Fruit fly (Drosophila melanogaster) whole organism, prepupa: ENCODE results near the gene CG7126.

ENCODE experiments used
- Blimp-1 ChIP-seq: fragments of 200-800 bp; sonication (Bioruptor generic); optimal IDR thresholded peaks from 3 replicates; lab custom pipeline; 2017; ENCODE audit warnings: missing biosample characterization, missing genetic modification characterization, mild to moderate bottlenecking, moderate library complexity, missing genetic modification reagents
- CG10631 ChIP-seq: fragments of 200-800 bp; sonication (Bioruptor generic); optimal IDR thresholded peaks from 2 replicates; lab custom pipeline; 2016; ENCODE audit warnings: missing biosample characterization, missing genetic modification characterization
- CG10669 ChIP-seq: fragments of 200-800 bp; sonication (Bioruptor generic); optimal IDR thresholded peaks from 3 replicates; lab custom pipeline; 2018; ENCODE audit warnings: missing biosample characterization, mild to moderate bottlenecking, missing genetic modification characterization, moderate library complexity
- CG16779 ChIP-seq: fragments of 200-800 bp; sonication (Bioruptor generic); optimal IDR thresholded peaks from 3 replicates; lab custom pipeline; 2017; ENCODE audit warnings: missing biosample characterization, mild to moderate bottlenecking, missing genetic modification characterization
- CG3032 ChIP-seq: fragments of 200-800 bp; optimal IDR thresholded peaks from 2 replicates; lab custom pipeline; 2019; ENCODE audit warnings: missing biosample characterization, mild to moderate bottlenecking, missing genetic modification characterization, moderate library complexity
- CG31627 ChIP-seq: fragments of 200-800 bp; sonication (Bioruptor generic); optimal IDR thresholded peaks from 3 replicates; lab custom pipeline; 2016; ENCODE audit warnings: missing biosample characterization, missing genetic modification characterization
- CG32006 ChIP-seq: fragments of 200-800 bp; sonication (Bioruptor generic); optimal IDR thresholded peaks from 3 replicates; lab custom pipeline; 2017; ENCODE audit warnings: missing biosample characterization, mild to moderate bottlenecking, missing genetic modification characterization
- CG3919 ChIP-seq: fragments of 200-800 bp; sonication (Bioruptor generic); optimal IDR thresholded peaks from 3 replicates; lab custom pipeline; 2016; ENCODE audit warnings: missing biosample characterization, missing genetic modification characterization
- CG6163 ChIP-seq: fragments of 200-800 bp; sonication (Bioruptor generic); IDR thresholded peaks from 3 replicates; pipeline ENCODE4 v1.3.6; 2022; ENCODE audit warnings: missing biosample characterization, missing genetic modification characterization
- CG6276 ChIP-seq: fragments of 200-800 bp; sonication (Bioruptor generic); optimal IDR thresholded peaks from 2 replicates; lab custom pipeline; 2017; ENCODE audit warnings: missing biosample characterization, mild to moderate bottlenecking, missing genetic modification characterization
- CG6792 ChIP-seq: fragments of 200-800 bp; sonication (Bioruptor generic); optimal IDR thresholded peaks from 3 replicates; lab custom pipeline; 2016; ENCODE audit warnings: missing biosample characterization, missing genetic modification characterization
- CG6854 ChIP-seq: fragments of 200-800 bp; sonication (Bioruptor generic); optimal IDR thresholded peaks from 2 replicates; lab custom pipeline; 2017; ENCODE audit warnings: missing biosample characterization, mild to moderate bottlenecking, missing genetic modification characterization
- CG7368 ChIP-seq: fragments of 200-800 bp; sonication (Bioruptor generic); optimal IDR thresholded peaks from 3 replicates; lab custom pipeline; 2016; ENCODE audit warnings: missing biosample characterization, missing genetic modification characterization
- CG8119 ChIP-seq: fragments of 200-800 bp; sonication (Bioruptor generic); IDR thresholded peaks from 3 replicates; pipeline ENCODE4 v1.3.6; 2022; ENCODE audit warnings: missing biosample characterization, missing genetic modification characterization
- CG8319 ChIP-seq: fragments of 200-800 bp; sonication (Bioruptor generic); optimal IDR thresholded peaks from 3 replicates; lab custom pipeline; 2016; ENCODE audit warnings: missing biosample characterization, missing genetic modification characterization
- CG8632 ChIP-seq: fragments of 200-800 bp; sonication (Bioruptor generic); optimal IDR thresholded peaks from 3 replicates; lab custom pipeline; 2016; ENCODE audit warnings: missing biosample characterization, missing genetic modification characterization
- CG9139 ChIP-seq: fragments of 200-800 bp; sonication (Bioruptor generic); optimal IDR thresholded peaks from 3 replicates; lab custom pipeline; 2017; ENCODE audit warnings: missing biosample characterization, mild to moderate bottlenecking, missing genetic modification characterization
- Eip75B ChIP-seq: fragments of 200-800 bp; sonication (Bioruptor generic); optimal IDR thresholded peaks from 3 replicates; lab custom pipeline; 2016; ENCODE audit warnings: missing biosample characterization, missing genetic modification characterization
- Eip78C ChIP-seq: fragments of 200-800 bp; sonication (Bioruptor generic); peaks from one replicate; lab custom pipeline; 2016; ENCODE audit warnings: missing biosample characterization, missing genetic modification characterization
- Eip93F ChIP-seq: fragments of 200-800 bp; sonication (Bioruptor generic); optimal IDR thresholded peaks from 2 replicates; lab custom pipeline; 2016; ENCODE audit warnings: missing biosample characterization, mild to moderate bottlenecking, missing genetic modification characterization
- Ets21C ChIP-seq: fragments of 200-800 bp; sonication (Bioruptor generic); optimal IDR thresholded peaks from 3 replicates; lab custom pipeline; 2016; ENCODE audit warnings: missing biosample characterization, missing genetic modification characterization
- Ets96B ChIP-seq: fragments of 200-800 bp; optimal IDR thresholded peaks from 2 replicates; lab custom pipeline; 2019; ENCODE audit warnings: missing biosample characterization, mild to moderate bottlenecking, missing genetic modification characterization, moderate library complexity
- Gug ChIP-seq: fragments of 200-800 bp; sonication (Bioruptor generic); IDR thresholded peaks from 2 replicates; pipeline ENCODE4 v1.3.6; 2022; ENCODE audit warnings: missing biosample characterization, missing genetic modification characterization
- Hr38 ChIP-seq: sonication (Bioruptor generic); optimal IDR thresholded peaks from 2 replicates; lab custom pipeline; 2016; ENCODE audit warnings: missing biosample characterization, missing genetic modification characterization
- Hr39 ChIP-seq: fragments of 200-800 bp; sonication (Bioruptor generic); optimal IDR thresholded peaks from 2 replicates; lab custom pipeline; 2016; ENCODE audit warnings: missing biosample characterization, missing genetic modification characterization
- Hr4 ChIP-seq: fragments of 200-800 bp; sonication (Bioruptor generic); optimal IDR thresholded peaks from 3 replicates; lab custom pipeline; 2016; ENCODE audit warnings: missing biosample characterization, missing genetic modification characterization
- Lpt ChIP-seq: fragments of 200-800 bp; sonication (Bioruptor generic); optimal IDR thresholded peaks from 3 replicates; lab custom pipeline; 2016; ENCODE audit warnings: missing biosample characterization, missing genetic modification characterization
- Met ChIP-seq: fragments of 200-800 bp; sonication (Bioruptor generic); optimal IDR thresholded peaks from 3 replicates; lab custom pipeline; 2016; ENCODE audit warnings: missing biosample characterization, missing genetic modification characterization
- OdsH ChIP-seq: fragments of 200-800 bp; sonication (Bioruptor generic); optimal IDR thresholded peaks from 3 replicates; lab custom pipeline; 2016; ENCODE audit warnings: missing biosample characterization, missing genetic modification characterization
- Smox ChIP-seq: fragments of 200-800 bp; sonication (Bioruptor generic); optimal IDR thresholded peaks from 3 replicates; lab custom pipeline; 2016; ENCODE audit warnings: missing biosample characterization, missing genetic modification characterization
- Sox102F ChIP-seq: fragments of 200-800 bp; sonication (Bioruptor generic); optimal IDR thresholded peaks from 2 replicates; lab custom pipeline; 2016; ENCODE audit warnings: missing biosample characterization, mild to moderate bottlenecking, missing genetic modification characterization
- Sox14 ChIP-seq: fragments of 200-800 bp; sonication (Bioruptor generic); optimal IDR thresholded peaks from 3 replicates; lab custom pipeline; 2016; ENCODE audit warnings: missing biosample characterization, missing genetic modification characterization
- Sox15 ChIP-seq: fragments of 200-800 bp; sonication (Bioruptor generic); optimal IDR thresholded peaks from 3 replicates; lab custom pipeline; 2016; ENCODE audit warnings: missing biosample characterization, missing genetic modification characterization
- achi ChIP-seq: fragments of 200-800 bp; sonication (Bioruptor generic); optimal IDR thresholded peaks from 3 replicates; lab custom pipeline; 2016; ENCODE audit warnings: missing biosample characterization, missing genetic modification characterization
- dsx ChIP-seq: fragments of 200-800 bp; optimal IDR thresholded peaks from 3 replicates; lab custom pipeline; 2019; ENCODE audit warnings: missing biosample characterization, mild to moderate bottlenecking, missing genetic modification characterization, moderate library complexity; ENCODE audit not compliant: poor library complexity, severe bottlenecking
- fd59A ChIP-seq: fragments of 200-800 bp; sonication (Bioruptor generic); optimal IDR thresholded peaks from 2 replicates; lab custom pipeline; 2017; ENCODE audit warnings: missing biosample characterization, mild to moderate bottlenecking, missing genetic modification characterization, missing genetic modification reagents
- fkh ChIP-seq: fragments of 200-800 bp; sonication (Bioruptor generic); optimal IDR thresholded peaks from 3 replicates; lab custom pipeline; 2017; ENCODE audit warnings: missing biosample characterization, mild to moderate bottlenecking, missing genetic modification characterization, moderate library complexity
- lz ChIP-seq: fragments of 200-800 bp; sonication (Bioruptor generic); optimal IDR thresholded peaks from 3 replicates; lab custom pipeline; 2016; ENCODE audit warnings: missing biosample characterization, missing genetic modification characterization
- net ChIP-seq: fragments of 200-800 bp; sonication (Bioruptor generic); optimal IDR thresholded peaks from 3 replicates; lab custom pipeline; 2016; ENCODE audit warnings: missing biosample characterization, missing genetic modification characterization
- pdm3 ChIP-seq: fragments of 200-800 bp; sonication (Bioruptor generic); optimal IDR thresholded peaks from 3 replicates; lab custom pipeline; 2016; ENCODE audit warnings: missing biosample characterization, missing genetic modification characterization
- svp ChIP-seq: fragments of 200-800 bp; sonication (Bioruptor generic); peaks from one replicate; lab custom pipeline; 2016; ENCODE audit warnings: missing biosample characterization, missing genetic modification characterization
- topi ChIP-seq: fragments of 200-800 bp; sonication (Bioruptor generic); optimal IDR thresholded peaks from 3 replicates; lab custom pipeline; 2016; ENCODE audit warnings: missing biosample characterization, missing genetic modification characterization
- vri ChIP-seq: fragments of 200-800 bp; sonication (Bioruptor generic); optimal IDR thresholded peaks from 3 replicates; lab custom pipeline; 2016; ENCODE audit warnings: missing biosample characterization, mild to moderate bottlenecking, missing genetic modification characterization

CG7126 gene

dm6 chr3R:18297444-18298297 lies 5.0 kb downstream of the CG7126 start (continued):
- peak; percentile 6 for TF ChIP-seq fd59A (GFP tag; lab: Kevin White, UChicago)
- peak; percentile 44 for TF ChIP-seq OdsH (GFP tag; lab: Kevin White, UChicago)

dm6 chr3R:18296737-18297136 lies 5.9 kb downstream of the CG7126 start:
- TF ChIP-seq svp (GFP tag; lab: Kevin White, UChicago) (peak; percentile 76), Hr4 (no peak), dsx (GFP tag; lab: Kevin White, UChicago) (peak; percentile 49), CG32006 (no peak), Hr39 (GFP tag; lab: Kevin White, UChicago) (no peak), Lpt (no peak), Eip78C (GFP tag; lab: Kevin White, UChicago) (peak; percentile 18)

- peak; percentile 8 for TF ChIP-seq vri
- TF ChIP-seq achi (GFP tag; lab: Kevin White, UChicago) = no peak
- no peak for TF ChIP-seq CG31627
- peak; percentile 71 for TF ChIP-seq fkh (GFP tag; lab: Kevin White, UChicago)
- no peak for TF ChIP-seq Ets21C (GFP tag; lab: Kevin White, UChicago)
- TF ChIP-seq CG3919 = no peak
- peak; percentile 97 for TF ChIP-seq svp (GFP tag; lab: Kevin White, UChicago)
- no peak for TF ChIP-seq CG3032
- TF ChIP-seq Gug = no peak
- peak; percentile 39 for TF ChIP-seq Eip93F (GFP tag; lab: Kevin White, UChicago)
- no peak for TF ChIP-seq CG9139 (GFP tag; lab: Kevin White, UChicago)
- TF ChIP-seq Eip78C (GFP tag; lab: Kevin White, UChicago) = peak; percentile 40
- TF ChIP-seq Ets96B = no peak
- no peak for TF ChIP-seq Sox14 (GFP tag; lab: Kevin White, UChicago)
- TF ChIP-seq CG6276 (GFP tag; lab: Kevin White, UChicago) = no peak
- no peak for TF ChIP-seq pdm3 (GFP tag; lab: Kevin White, UChicago)
- no peak for TF ChIP-seq CG8632 (GFP tag; lab: Kevin White, UChicago)
- TF ChIP-seq CG8319 (GFP tag; lab: Kevin White, UChicago) = no peak
- no peak for TF ChIP-seq CG16779 (tag; lab: Kevin White, UChicago)
- TF ChIP-seq CG32006 = no peak
- TF ChIP-seq Hr4 = no peak
- no peak for TF ChIP-seq CG10631 (GFP tag; lab: Kevin White, UChicago)
- no peak for TF ChIP-seq Eip75B (GFP tag; lab: Kevin White, UChicago)
- TF ChIP-seq CG6854 (GFP tag; lab: Kevin White, UChicago) = no peak
- TF ChIP-seq Hr39 (GFP tag; lab: Kevin White, UChicago) = no peak
- TF ChIP-seq, all 60 proteins: peak for 5
Observed at dm6 chr3R:18296084-18296483, 6.6 kb downstream of the CG7126 start.

DNA sequence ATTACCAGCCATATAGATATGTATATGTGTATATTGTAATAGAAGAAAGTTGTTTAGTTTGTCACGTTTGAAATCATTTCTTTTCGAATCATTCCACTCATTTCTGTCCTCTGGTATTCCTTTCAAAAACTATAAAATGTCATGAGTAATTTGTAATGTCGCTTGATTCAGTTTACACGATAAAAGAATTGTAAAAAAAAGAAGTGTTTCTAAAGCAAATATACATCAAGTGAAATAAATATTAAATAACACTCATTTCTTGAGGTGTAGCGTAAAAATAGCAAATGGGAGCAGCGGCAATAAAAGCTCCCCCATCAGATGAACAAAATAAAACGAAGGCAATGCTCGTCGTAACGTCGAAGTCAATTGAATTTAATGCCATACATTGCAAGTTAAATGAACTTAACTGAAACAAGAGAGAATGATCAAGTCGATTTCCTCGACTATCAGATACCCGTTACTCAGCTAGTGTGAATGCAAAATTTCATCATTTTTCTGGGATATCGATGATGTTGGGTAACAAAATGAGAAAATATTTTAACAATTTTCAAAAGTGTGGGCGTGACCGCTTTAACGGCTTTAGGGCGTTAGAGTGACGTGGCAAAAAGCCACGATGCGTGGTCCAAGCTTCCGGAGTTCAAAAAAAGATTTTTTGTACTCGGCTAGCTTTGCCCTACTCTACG lies 7.2 kb downstream of the CG7126 start:
- TF ChIP-seq net (peak; percentile 43), Hr38 (GFP tag; lab: Kevin White, UChicago) (no peak), CG6163 (GFP tag; lab: Robert Waterston, UW) (no peak), OdsH (GFP tag; lab: Kevin White, UChicago) (peak; percentile 51), Sox14 (GFP tag; lab: Kevin White, UChicago) (peak; percentile 48), Gug (no peak), Blimp-1 (GFP tag; lab: Kevin White, UChicago) (no peak), CG8632 (GFP tag; lab: Kevin White, UChicago) (no peak), Met (GFP tag; lab: Kevin White, UChicago) (peak; percentile 11), svp (GFP tag; lab: Kevin White, UChicago) (peak; percentile 53), CG8119 (peak; percentile 45; the same call in 2 of the 3 replicates), Ets21C (GFP tag; lab: Kevin White, UChicago) (no peak), CG7368 (no peak), CG10669 (peak; percentile 40), topi (GFP tag; lab: Kevin White, UChicago) (peak; percentile 3), Sox15 (no peak), lz (peak; percentile 18), Smox (GFP tag; lab: Kevin White, UChicago) (peak; percentile 21), CG6792 (GFP tag; lab: Kevin White, UChicago) (no peak), Eip78C (GFP tag; lab: Kevin White, UChicago) (peak; percentile 89), CG32006 (peak; percentile 65), CG6854 (GFP tag; lab: Kevin White, UChicago) (no peak), CG3919 (peak; percentile 38), Sox102F (GFP tag; lab: Kevin White, UChicago) (no peak)
